Worm (Caenorhabditis elegans): ENCODE data around the gene srh-24.

- TF ChIP-seq unc-39 (tag; optimal IDR thresholded peaks at IDR 0.05) = no peak
- TF ChIP-seq nhr-42 (GFP tag; IDR thresholded peaks at IDR 0.05) = no peak
- no peak for TF ChIP-seq lsy-2 (tag; optimal IDR thresholded peaks at IDR 0.05)
- no peak for TF ChIP-seq arid-1 (GFP tag; conservative IDR thresholded peaks at IDR 0.05)
- TF ChIP-seq egl-27 (tag; optimal IDR thresholded peaks at IDR 0.05) = no peak
- TF ChIP-seq unc-62 (GFP tag; optimal IDR thresholded peaks at IDR 0.05 in 1 of 2) = no peak
- TF ChIP-seq unc-62 (tag; optimal IDR thresholded peaks at IDR 0.05) = no peak
- TF ChIP-seq Y48G9A.11 (GFP tag; IDR thresholded peaks at IDR 0.05) = no peak
- TF ChIP-seq zag-1 (tag; optimal IDR thresholded peaks at IDR 0.05) = no peak
- no peak for TF ChIP-seq nhr-11 (tag; optimal IDR thresholded peaks at IDR 0.05)
- TF ChIP-seq F37D6.2 (tag; optimal IDR thresholded peaks at IDR 0.05) = no peak
- no peak for TF ChIP-seq lin-38 (GFP tag; IDR thresholded peaks at IDR 0.05)
Observed at ce11 chrV:13929503-13929902, 31.3 kb downstream of the srh-24 start, which contains the start of gene srxa-13.
